Worm (Caenorhabditis elegans): Measurements from ENCODE around the gene M04B2.4.

M04B2.4 gene

DNA sequence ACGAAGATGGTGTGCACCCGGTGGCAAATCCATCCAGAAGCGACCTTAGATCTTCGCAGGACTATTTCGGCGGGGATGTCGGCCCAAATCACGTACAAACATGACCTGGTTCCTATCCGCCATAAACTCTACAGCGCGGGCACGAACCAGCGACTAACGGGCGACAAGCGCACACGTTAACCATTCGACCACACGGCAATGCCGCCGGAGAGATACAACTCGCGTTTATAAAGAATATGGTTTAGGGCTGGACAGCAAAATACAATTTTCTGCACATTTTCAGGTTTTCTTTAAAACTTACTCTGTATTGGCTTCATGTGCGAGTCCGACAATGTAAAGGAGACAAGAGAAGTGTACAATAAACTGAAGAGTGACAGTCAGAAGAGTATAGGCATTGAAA is 46.8 kb downstream of the M04B2.4 start (continued):
- peak; percentile 85 for TF ChIP-seq D2030.7 (GFP tag; IDR thresholded peaks at IDR 0.05)
- TF ChIP-seq ccch-3 (GFP tag; optimal IDR thresholded peaks at IDR 0.05): no peak
- peak; percentile 72 for TF ChIP-seq akir-1 (GFP tag; optimal IDR thresholded peaks at IDR 0.05)
- peak; percentile 86 for TF ChIP-seq rcor-1 (GFP tag; IDR thresholded peaks at IDR 0.05)
- TF ChIP-seq nhr-90 (tag; optimal IDR thresholded peaks at IDR 0.05): peak; percentile 98
- TF ChIP-seq hmg-20 (GFP tag; IDR thresholded peaks at IDR 0.05): 0 out of 2 replicates have a peak, but pooled peaks have one; percentile 11
- no peak for TF ChIP-seq efl-1 (GFP tag; optimal IDR thresholded peaks at IDR 0.05)
- peak; percentile 92 for TF ChIP-seq hrde-1 (tag; optimal IDR thresholded peaks at IDR 0.05; ENCODE audit: borderline replicate concordance)
- peak; percentile 89 for TF ChIP-seq chd-7 (tag; optimal IDR thresholded peaks at IDR 0.05)
- peak; percentile 53 for TF ChIP-seq tbx-9 (tag; optimal IDR thresholded peaks at IDR 0.05; ENCODE audit: borderline replicate concordance)
- 0 out of 2 replicates have a peak, but pooled peaks have one; percentile 16 for TF ChIP-seq madf-8 (GFP tag; conservative IDR thresholded peaks at IDR 0.05)
- TF ChIP-seq ztf-22 (GFP tag; optimal IDR thresholded peaks at IDR 0.05): no peak
- TF ChIP-seq egrh-3 (GFP tag; IDR thresholded peaks at IDR 0.05): peak; percentile 50
- peak; percentile 91 for TF ChIP-seq dox-1 (GFP tag; IDR thresholded peaks at IDR 0.05)
- peak; percentile 83 for TF ChIP-seq ztf-18 (tag; optimal IDR thresholded peaks at IDR 0.05)
- TF ChIP-seq fkh-3 (tag; optimal IDR thresholded peaks at IDR 0.05): peak; percentile 90
- peak; percentile 68 for TF ChIP-seq snpc-4 (GFP tag; optimal IDR thresholded peaks at IDR 0.05)
- TF ChIP-seq snpc-4 (tag; optimal IDR thresholded peaks at IDR 0.05): peak; percentile 33 to 70 (median 64)
- TF ChIP-seq lir-1 (GFP tag; conservative IDR thresholded peaks at IDR 0.05): no peak
- peak; percentile 70 for TF ChIP-seq lsl-1 (GFP tag; optimal IDR thresholded peaks at IDR 0.05)
- TF ChIP-seq rpc-1 (optimal IDR thresholded peaks at IDR 0.05): peak; percentile 75
- peak; percentile 95 for TF ChIP-seq rpc-1 (tag; optimal IDR thresholded peaks at IDR 0.05)
- TF ChIP-seq sptf-2 (GFP tag; optimal IDR thresholded peaks at IDR 0.05): peak; percentile 97
- no peak for TF ChIP-seq lag-1 (GFP tag; IDR thresholded peaks at IDR 0.05)
- TF ChIP-seq nhr-27 (tag; optimal IDR thresholded peaks at IDR 0.05): peak; percentile 82
- peak; percentile 84 for TF ChIP-seq snpc-3.4 (tag; optimal IDR thresholded peaks at IDR 0.05)
- TF ChIP-seq C06A6.2 (GFP tag; conservative IDR thresholded peaks at IDR 0.05): peak; percentile 46; the same call in 1 of the 2 replicates
- peak; percentile 69 for TF ChIP-seq sdz-38 (tag; optimal IDR thresholded peaks at IDR 0.05)
- peak; percentile 95 for TF ChIP-seq ztf-28 (GFP tag; IDR thresholded peaks at IDR 0.05)
- no peak for TF ChIP-seq pha-4 (tag; optimal IDR thresholded peaks at IDR 0.05)
- 0 out of 2 replicates have a peak, but pooled peaks have one; percentile 45 for TF ChIP-seq Y79H2A.3 (GFP tag; conservative IDR thresholded peaks at IDR 0.05)
- peak; percentile 95 for TF ChIP-seq athp-1 (tag; optimal IDR thresholded peaks at IDR 0.05)
- peak; percentile 91 for TF ChIP-seq snpc-1.3 (tag; optimal IDR thresholded peaks at IDR 0.05; ENCODE audit: insufficient read depth)
- TF ChIP-seq F39B2.1 (GFP tag; IDR thresholded peaks at IDR 0.05): peak; percentile 40; the same call in 1 of the 2 replicates
- TF ChIP-seq nhr-179 (tag; optimal IDR thresholded peaks at IDR 0.05): peak; percentile 68
- TF ChIP-seq egl-44 (GFP tag; IDR thresholded peaks at IDR 0.05): peak; percentile 97
- peak; percentile 52 for TF ChIP-seq ama-1 (optimal IDR thresholded peaks at IDR 0.05)
- peak; percentile 84 to 93 for TF ChIP-seq ama-1 (GFP tag; optimal IDR thresholded peaks at IDR 0.05)
- 0 out of 2 replicates have a peak, but pooled peaks have one; percentile 75 for TF ChIP-seq nfya-2 (GFP tag; IDR thresholded peaks at IDR 0.05)
- TF ChIP-seq C17E4.6 (GFP tag; IDR thresholded peaks at IDR 0.05): peak; percentile 78; the same call in 1 of the 2 replicates
- TF ChIP-seq mxl-1 (tag; optimal IDR thresholded peaks at IDR 0.05): peak; percentile 94
- peak; percentile 79 for TF ChIP-seq madf-10 (tag; optimal IDR thresholded peaks at IDR 0.05)
- peak; percentile 97 for TF ChIP-seq die-1 (tag; optimal IDR thresholded peaks at IDR 0.05)
- TF ChIP-seq aptf-2 (GFP tag; conservative IDR thresholded peaks at IDR 0.05): 0 out of 2 replicates have a peak, but pooled peaks have one; percentile 7
- peak; percentile 72 for TF ChIP-seq ztf-26 (tag; optimal IDR thresholded peaks at IDR 0.05)
- peak; percentile 72 for TF ChIP-seq attf-3 (GFP tag; conservative IDR thresholded peaks at IDR 0.05)
- peak; percentile 99 for TF ChIP-seq lin-26 (GFP tag; IDR thresholded peaks at IDR 0.05)
- TF ChIP-seq T26A5.8 (tag; optimal IDR thresholded peaks at IDR 0.05): peak; percentile 87
- no peak for TF ChIP-seq unc-62 (GFP tag; optimal IDR thresholded peaks at IDR 0.05)

All from whole organism, young adult.